Worm (Caenorhabditis elegans) whole organism, early embryonic: ENCODE measurements around the gene F20G2.6.

Experiments
- B0310.2 ChIP-seq: sonication (generic microtip); optimal IDR thresholded peaks from 2 replicates; lab custom pipeline; 2016; ENCODE audit warnings: mild to moderate bottlenecking, missing genetic modification characterization, missing compliant biosample characterization
- F13C5.2 ChIP-seq: sonication (generic microtip); optimal IDR thresholded peaks from 2 replicates; lab custom pipeline; 2017; ENCODE audit warnings: mild to moderate bottlenecking, missing genetic modification characterization, inconsistent platforms, missing compliant biosample characterization
- aly-1 ChIP-seq: sonication (generic microtip); optimal IDR thresholded peaks from 2 replicates; lab custom pipeline; 2016; ENCODE audit warnings: missing genetic modification characterization, missing compliant biosample characterization
- ama-1 ChIP-seq: fragments of 150-350 bp; optimal IDR thresholded peaks from 2 replicates; lab custom pipeline; 2014
- ceh-13 ChIP-seq: fragments of 200-800 bp; sonication (Bioruptor generic); optimal IDR thresholded peaks from 2 replicates; lab custom pipeline; 2018; ENCODE audit warnings: mild to moderate bottlenecking, missing genetic modification characterization, missing compliant biosample characterization
- ceh-36 ChIP-seq: sonication (generic microtip); optimal IDR thresholded peaks from 2 replicates; lab custom pipeline; 2016; ENCODE audit warnings: missing genetic modification characterization, inconsistent platforms, missing compliant biosample characterization
- ets-7 ChIP-seq: sonication (generic microtip); optimal IDR thresholded peaks from 2 replicates; lab custom pipeline; 2016; ENCODE audit warnings: missing genotype, missing genetic modification characterization, missing compliant biosample characterization
- flt-1 ChIP-seq: fragments of 200-800 bp; sonication (Bioruptor generic); IDR thresholded peaks from 2 replicates; pipeline ENCODE4 v1.3.6; 2022; ENCODE audit warnings: missing genetic modification characterization, missing compliant biosample characterization
- hmbx-1 ChIP-seq: sonication (generic microtip); optimal IDR thresholded peaks from 2 replicates; lab custom pipeline; 2016; ENCODE audit warnings: mild to moderate bottlenecking, missing genetic modification characterization, missing compliant biosample characterization
- hmg-4 ChIP-seq: fragments of 200-800 bp; sonication (Bioruptor generic); optimal IDR thresholded peaks from 2 replicates; lab custom pipeline; 2018; ENCODE audit warnings: mild to moderate bottlenecking, missing genetic modification characterization, missing compliant biosample characterization
- hnd-1 ChIP-seq: sonication (generic microtip); optimal IDR thresholded peaks from 2 replicates; lab custom pipeline; 2016; ENCODE audit warnings: missing genetic modification characterization, missing compliant biosample characterization
- pes-1 ChIP-seq: fragments of 200-800 bp; sonication (Bioruptor generic); IDR thresholded peaks from 2 replicates; pipeline ENCODE4 v1.3.6; 2022; ENCODE audit warnings: missing genetic modification reagents, missing genetic modification characterization, missing compliant biosample characterization
- scrt-1 ChIP-seq: fragments of 200-800 bp; sonication (Bioruptor generic); IDR thresholded peaks from 2 replicates; pipeline ENCODE4 v1.3.6; 2022; ENCODE audit warnings: missing genetic modification characterization, missing compliant biosample characterization
- sea-1 ChIP-seq: fragments of 200-800 bp; sonication (Bioruptor generic); conservative IDR thresholded peaks from 2 replicates; pipeline ENCODE4 v1.3.6; 2022; ENCODE audit warnings: missing genetic modification characterization, missing compliant biosample characterization
- tbx-11 ChIP-seq: fragments of 200-800 bp; sonication (Bioruptor generic); IDR thresholded peaks from 2 replicates; pipeline ENCODE4 v1.3.6; 2022; ENCODE audit warnings: missing genetic modification characterization, missing compliant biosample characterization
- tbx-37 ChIP-seq: fragments of 200-800 bp; sonication (Bioruptor generic); conservative IDR thresholded peaks from 2 replicates; pipeline ENCODE4 v1.3.6; 2022; ENCODE audit warnings: missing genetic modification reagents, missing genetic modification characterization, missing compliant biosample characterization
- tra-4 ChIP-seq: sonication (generic microtip); optimal IDR thresholded peaks from 2 replicates; lab custom pipeline; 2017; ENCODE audit warnings: missing genetic modification characterization, missing compliant biosample characterization

F20G2.6 gene

DNA sequence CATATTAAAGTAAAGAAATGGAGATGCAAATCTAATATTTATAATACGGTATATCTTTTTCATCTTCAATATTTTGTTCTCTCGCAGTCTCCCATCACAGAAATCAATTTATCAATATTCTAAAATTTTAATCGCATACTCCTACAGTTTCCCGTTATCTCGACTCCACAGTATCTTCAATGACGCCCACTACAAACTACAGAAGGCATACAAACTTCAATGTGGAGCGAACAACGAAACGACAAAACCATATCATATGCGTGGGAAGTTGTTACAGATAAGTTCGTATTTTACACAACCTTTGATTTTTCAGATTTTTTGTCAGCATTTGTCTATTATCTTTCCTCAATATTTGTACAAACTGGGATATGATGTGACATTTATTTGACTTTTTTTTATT, 23.0 kb upstream of the F20G2.6 start:
- TF ChIP-seq sea-1 (GFP tag; lab: Robert Waterston, UW) (no peak), tbx-11 (GFP tag; lab: Robert Waterston, UW) (no peak), B0310.2 (no peak), F13C5.2 (tag; lab: Kevin White, UChicago) (no peak), tbx-37 (GFP tag; lab: Robert Waterston, UW) (no peak), scrt-1 (GFP tag; lab: Robert Waterston, UW) (no peak), ama-1 (no peak), flt-1 (GFP tag; lab: Robert Waterston, UW) (no peak), hmbx-1 (tag; lab: Kevin White, UChicago) (no peak), hnd-1 (tag; lab: Kevin White, UChicago) (no peak), ceh-13 (no peak), tra-4 (tag; lab: Kevin White, UChicago) (no peak)

DNA sequence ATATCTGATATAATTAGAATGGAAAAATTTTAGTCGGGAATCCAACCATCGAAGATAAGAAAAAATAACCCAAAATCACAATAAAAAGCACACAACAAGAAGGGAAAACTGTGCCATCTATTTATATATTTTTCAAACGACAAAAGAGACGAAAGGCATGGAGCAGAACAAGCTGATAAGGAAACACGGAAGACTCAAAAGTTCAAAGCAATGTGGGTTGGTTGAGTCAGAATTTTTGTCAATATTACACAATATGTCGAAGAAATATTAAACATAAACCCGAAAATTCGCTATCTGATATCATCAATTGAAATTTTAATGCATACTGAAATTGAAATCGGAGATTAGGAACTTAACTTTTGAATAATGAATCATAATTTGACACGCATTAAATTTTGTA, 18.0 kb upstream of the F20G2.6 start, which contains the start of gene F35E12.9:
Gene F35E12.9, minus strand, starts transcription at position 227 of the 400 bp plus-strand sequence.
- TF ChIP-seq pes-1 (GFP tag; lab: Robert Waterston, UW) (no peak), hmbx-1 (tag; lab: Kevin White, UChicago) (no peak), aly-1 (tag; lab: Kevin White, UChicago) (no peak)

DNA sequence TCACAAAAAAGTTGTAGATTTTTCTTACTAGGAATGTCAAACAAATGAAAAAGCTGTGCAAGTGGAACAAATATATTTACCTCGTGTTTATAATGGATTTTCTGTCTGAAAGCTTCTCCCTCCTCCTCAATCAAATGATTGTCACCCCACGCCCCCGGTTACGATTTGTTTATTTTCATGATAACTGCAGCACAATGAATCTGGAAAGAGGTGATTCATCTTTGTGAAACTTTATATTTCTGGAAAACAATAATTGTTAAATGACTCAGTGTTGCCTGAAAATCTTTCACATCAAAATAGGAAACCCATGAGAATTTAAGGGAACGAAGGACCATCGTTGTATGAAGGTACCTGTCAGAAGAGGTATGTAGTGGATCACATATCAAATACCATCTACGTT, 14.2 kb upstream of the F20G2.6 start, which contains the start of gene F35E12.10:
Gene F35E12.10, minus strand, starts transcription at position 101 of the 400 bp plus-strand sequence.
- TF ChIP-seq hnd-1 (tag; lab: Kevin White, UChicago): no peak
- TF ChIP-seq tbx-37 (GFP tag; lab: Robert Waterston, UW): no peak
- no peak for TF ChIP-seq hmbx-1 (tag; lab: Kevin White, UChicago)
- no peak for TF ChIP-seq ceh-13
- TF ChIP-seq flt-1 (GFP tag; lab: Robert Waterston, UW): no peak
- TF ChIP-seq tra-4 (tag; lab: Kevin White, UChicago): no peak
- TF ChIP-seq ama-1: no peak
- no peak for TF ChIP-seq pes-1 (GFP tag; lab: Robert Waterston, UW)
- no peak for TF ChIP-seq ets-7
- no peak for TF ChIP-seq sea-1 (GFP tag; lab: Robert Waterston, UW)
- TF ChIP-seq hmg-4 (GFP tag; lab: Kevin White, UChicago): no peak
- TF ChIP-seq scrt-1 (GFP tag; lab: Robert Waterston, UW): no peak
- TF ChIP-seq ceh-36 (tag; lab: Kevin White, UChicago): no peak
- no peak for TF ChIP-seq B0310.2
- no peak for TF ChIP-seq aly-1 (tag; lab: Kevin White, UChicago)
- no peak for TF ChIP-seq F13C5.2 (tag; lab: Kevin White, UChicago)
- no peak for TF ChIP-seq tbx-11 (GFP tag; lab: Robert Waterston, UW)

DNA sequence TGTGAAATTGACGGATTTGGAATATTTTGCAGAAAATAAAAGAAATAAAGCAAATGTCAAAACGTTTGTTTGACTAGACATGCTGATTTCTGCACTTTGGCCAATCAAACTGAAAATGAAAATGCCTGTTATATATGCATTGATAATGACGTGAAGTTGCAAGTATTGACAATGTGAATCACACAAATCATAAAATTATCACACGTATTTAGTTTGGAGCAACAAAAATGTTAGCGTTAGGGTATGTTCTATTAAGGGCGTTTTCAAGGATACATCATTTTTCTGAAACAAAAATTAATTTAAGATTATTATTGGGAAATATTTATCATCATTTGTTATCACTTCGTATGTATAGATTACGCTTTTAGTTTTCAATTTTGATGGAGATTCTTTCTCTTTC, 11.1 kb upstream of the F20G2.6 start, which contains the start of gene cld-9:
Gene cld-9, minus strand, starts transcription at position 81 of the 400 bp plus-strand sequence.
- TF ChIP-seq hmg-4 (GFP tag; lab: Kevin White, UChicago) (no peak), tra-4 (tag; lab: Kevin White, UChicago) (no peak), F13C5.2 (tag; lab: Kevin White, UChicago) (no peak), B0310.2 (no peak), ceh-36 (tag; lab: Kevin White, UChicago) (no peak), ceh-13 (no peak), aly-1 (tag; lab: Kevin White, UChicago) (no peak), hmbx-1 (tag; lab: Kevin White, UChicago) (no peak), scrt-1 (GFP tag; lab: Robert Waterston, UW) (no peak)

DNA sequence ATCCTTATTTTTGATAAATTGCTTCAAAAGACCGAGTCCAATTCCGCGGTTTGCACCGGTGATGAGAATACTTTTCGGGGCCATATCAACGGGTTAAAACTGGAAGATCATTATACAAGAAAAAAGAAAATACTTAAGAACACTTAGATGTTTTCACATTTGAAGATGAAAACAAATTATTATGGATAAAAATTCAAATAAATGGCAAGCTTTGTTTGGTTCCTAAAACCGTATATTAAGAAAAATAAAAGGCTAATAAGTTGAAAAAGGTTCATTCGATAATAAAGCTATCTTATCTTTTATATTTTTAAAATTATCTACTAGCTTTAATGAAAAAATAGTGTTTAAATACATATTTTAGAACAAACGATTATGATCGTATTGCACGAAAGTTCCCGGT, 9.4 kb upstream of the F20G2.6 start, which contains the start of gene F20G2.1:
Gene F20G2.1, minus strand, starts transcription at position 101 of the 400 bp plus-strand sequence.
- TF ChIP-seq flt-1 (GFP tag; lab: Robert Waterston, UW): no peak
- TF ChIP-seq ceh-36 (tag; lab: Kevin White, UChicago): no peak
- no peak for TF ChIP-seq hnd-1 (tag; lab: Kevin White, UChicago)

DNA sequence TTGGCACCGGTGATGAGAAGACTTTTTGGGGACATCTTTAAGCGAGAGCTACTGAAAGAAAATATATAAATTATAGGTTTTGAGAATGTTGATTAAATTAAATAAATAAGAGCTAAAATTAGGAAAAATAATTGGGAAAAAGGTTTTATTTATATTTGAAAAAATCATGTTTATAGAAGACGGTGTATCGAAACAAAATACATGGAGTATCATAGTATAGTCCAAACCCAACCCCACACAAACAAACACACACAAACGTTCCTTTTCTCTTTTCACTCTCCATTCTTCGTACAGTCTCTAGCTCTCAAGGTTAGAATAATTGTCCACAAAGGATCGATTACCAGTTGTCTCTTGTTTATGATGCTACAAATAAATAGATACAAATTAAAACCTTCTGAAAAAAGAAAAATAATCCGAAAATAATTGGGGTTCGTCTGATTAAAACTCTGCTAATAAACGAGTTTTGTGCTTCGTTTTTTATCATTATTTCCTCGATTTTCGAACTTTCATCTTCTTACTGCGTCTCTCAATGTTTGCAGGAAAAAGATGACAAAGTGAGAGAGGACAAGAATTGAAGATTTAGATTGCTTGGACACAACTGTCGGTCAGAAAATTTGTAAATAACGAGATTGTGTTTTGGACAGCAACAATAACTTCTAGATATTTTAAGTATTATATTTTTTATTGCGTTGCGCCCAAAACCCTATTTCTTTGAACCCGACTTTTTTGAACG, 6.4 kb upstream of the F20G2.6 start, which contains the start of gene F20G2.2:
Gene F20G2.2, minus strand, starts transcription at position 51 of the 733 bp plus-strand sequence.
- no peak for TF ChIP-seq tbx-37 (GFP tag; lab: Robert Waterston, UW)
- no peak for TF ChIP-seq tbx-11 (GFP tag; lab: Robert Waterston, UW)
- TF ChIP-seq ceh-36 (tag; lab: Kevin White, UChicago): no peak
- no peak for TF ChIP-seq ceh-13
- TF ChIP-seq F13C5.2 (tag; lab: Kevin White, UChicago): no peak
- TF ChIP-seq B0310.2: no peak
- TF ChIP-seq hmg-4 (GFP tag; lab: Kevin White, UChicago): no peak
- TF ChIP-seq pes-1 (GFP tag; lab: Robert Waterston, UW): no peak
- TF ChIP-seq hnd-1 (tag; lab: Kevin White, UChicago): no peak
- no peak for TF ChIP-seq tra-4 (tag; lab: Kevin White, UChicago)
- no peak for TF ChIP-seq scrt-1 (GFP tag; lab: Robert Waterston, UW)
- TF ChIP-seq ama-1: no peak
- TF ChIP-seq sea-1 (GFP tag; lab: Robert Waterston, UW): no peak
- no peak for TF ChIP-seq aly-1 (tag; lab: Kevin White, UChicago)
- no peak for TF ChIP-seq hmbx-1 (tag; lab: Kevin White, UChicago)
- no peak for TF ChIP-seq flt-1 (GFP tag; lab: Robert Waterston, UW)
- no peak for TF ChIP-seq ets-7

DNA sequence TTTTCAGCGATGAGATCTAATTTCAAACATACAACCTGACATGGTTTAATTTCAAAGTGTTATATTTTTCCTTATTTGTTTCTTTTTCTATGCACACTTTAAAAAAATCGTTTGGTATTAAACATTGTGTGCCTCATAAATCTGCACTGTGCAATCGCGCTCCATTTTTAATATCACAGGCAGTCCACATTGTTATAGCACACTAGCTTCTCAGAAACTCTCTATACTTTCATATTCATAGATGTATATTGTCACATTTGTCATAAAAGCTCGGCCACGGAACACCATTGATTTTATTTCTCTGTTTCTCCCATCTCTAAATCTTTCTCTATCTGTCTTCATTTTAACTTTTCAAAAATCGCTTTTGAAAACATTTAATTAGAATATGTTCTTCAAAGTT, 5.5 kb upstream of the F20G2.6 start:
- TF ChIP-seq ets-7: no peak
- TF ChIP-seq aly-1 (tag; lab: Kevin White, UChicago): no peak
- no peak for TF ChIP-seq pes-1 (GFP tag; lab: Robert Waterston, UW)
- no peak for TF ChIP-seq tbx-11 (GFP tag; lab: Robert Waterston, UW)
